Worm (Caenorhabditis elegans) whole organism, L3 larva: ENCODE results near the gene E02H4.8.

Experiments
- aly-2 ChIP-seq: fragments of 150-350 bp; optimal IDR thresholded peaks from 2 replicates; lab custom pipeline; 2014; ENCODE audit warnings: missing biosample characterization, missing genetic modification characterization
- ama-1 ChIP-seq: fragments of 150-350 bp; optimal IDR thresholded peaks from 2 replicates; lab custom pipeline; 2018
- ceh-16 ChIP-seq: sonication (generic microtip); optimal IDR thresholded peaks from 2 replicates; lab custom pipeline; 2017; ENCODE audit warnings: missing biosample characterization, missing genetic modification characterization
- jun-1 ChIP-seq: fragments of 150-350 bp; optimal IDR thresholded peaks from 2 replicates; lab custom pipeline; 2014; ENCODE audit warnings: missing biosample characterization, missing genetic modification reagents, missing genetic modification characterization
- mdl-1 ChIP-seq: fragments of 150-350 bp; optimal IDR thresholded peaks from 2 replicates; lab custom pipeline; 2014; ENCODE audit warnings: missing biosample characterization, missing genetic modification characterization
- nhr-76 ChIP-seq: fragments of 150-350 bp; sonication (generic microtip); optimal IDR thresholded peaks from 5 replicates; lab custom pipeline; 2014; ENCODE audit warnings: missing biosample characterization, missing genetic modification characterization
- pha-4 ChIP-seq: fragments of 150-350 bp; optimal IDR thresholded peaks from 2 replicates; lab custom pipeline; 2014; ENCODE audit warnings: missing biosample characterization, missing genetic modification reagents, missing genetic modification characterization
- ztf-4 ChIP-seq: fragments of 150-350 bp; optimal IDR thresholded peaks from 2 replicates; lab custom pipeline; 2014; ENCODE audit warnings: missing biosample characterization, missing genetic modification characterization

ce11 chrX:14214520-14215023 lies 48.8 kb downstream of the E02H4.8 start, which contains the start of gene K06G5.1:
- TF ChIP-seq ceh-16 (tag; lab: Kevin White, UChicago) (no peak), mdl-1 (no peak), ama-1 (lab: Kevin White, UChicago) (no peak), nhr-76 (tag; lab: Kevin White, UChicago) (no peak), aly-2 (tag; lab: Kevin White, UChicago) (no peak), jun-1 (tag; lab: Kevin White, UChicago) (peak; percentile 72), ztf-4 (tag; lab: Kevin White, UChicago) (no peak), pha-4 (peak; percentile 64)
